Worm (Caenorhabditis elegans) whole organism, young adult: ENCODE measurements around the gene hpk-1.

Experiments
- F55B11.4 ChIP-seq: sonication (generic microtip); optimal IDR thresholded peaks from 2 replicates; lab custom pipeline; 2016; ENCODE audit warnings: missing compliant biosample characterization, missing genetic modification characterization, borderline replicate concordance; ENCODE audit not compliant: insufficient read depth
- F57A8.1 ChIP-seq: fragments of 200-800 bp; sonication (Bioruptor generic); optimal IDR thresholded peaks from 2 replicates; lab custom pipeline; 2018; ENCODE audit warnings: mild to moderate bottlenecking, missing genetic modification characterization, moderate library complexity, missing compliant biosample characterization
- K11D2.4 ChIP-seq: fragments of 200-800 bp; sonication (Bioruptor generic); IDR thresholded peaks from 2 replicates; pipeline ENCODE4 v1.3.6; 2022; ENCODE audit warnings: missing genetic modification reagents, missing genetic modification characterization, missing compliant biosample characterization
- akir-1 ChIP-seq: fragments of 200-800 bp; sonication (Bioruptor generic); optimal IDR thresholded peaks from 2 replicates; lab custom pipeline; 2018; ENCODE audit warnings: mild to moderate bottlenecking, missing genetic modification characterization, moderate library complexity, missing compliant biosample characterization
- cebp-2 ChIP-seq: fragments of 200-800 bp; sonication (Bioruptor generic); IDR thresholded peaks from 2 replicates; pipeline ENCODE4 v1.3.6; 2022; ENCODE audit warnings: missing genetic modification characterization, missing compliant biosample characterization
- efl-1 ChIP-seq: fragments of 150-350 bp; optimal IDR thresholded peaks from 2 replicates; lab custom pipeline; 2014; ENCODE audit warnings: missing biosample characterization, missing genetic modification reagents, missing genetic modification characterization
- hrde-1 ChIP-seq: sonication (generic microtip); optimal IDR thresholded peaks from 2 replicates; lab custom pipeline; 2016; ENCODE audit warnings: missing genetic modification characterization, mild to moderate bottlenecking, missing compliant biosample characterization, moderate library complexity, missing genotype, missing genetic modification reagents, borderline replicate concordance
- hsf-1 ChIP-seq: fragments of 200-800 bp; sonication (Bioruptor generic); IDR thresholded peaks from 2 replicates; pipeline ENCODE4 v1.3.6; 2022; ENCODE audit warnings: missing genetic modification reagents, missing genetic modification characterization, missing compliant biosample characterization
- madf-3 ChIP-seq: fragments of 200-800 bp; sonication (Bioruptor generic); IDR thresholded peaks from 2 replicates; pipeline ENCODE4 v1.3.6; 2022; ENCODE audit warnings: missing genetic modification reagents, missing genetic modification characterization, missing compliant biosample characterization
- nfya-1 ChIP-seq: sonication (generic microtip); optimal IDR thresholded peaks from 2 replicates; lab custom pipeline; 2017; ENCODE audit warnings: antibody characterized with exemption, missing compliant biosample characterization, missing genetic modification characterization, borderline replicate concordance; ENCODE audit not compliant: insufficient read depth
- nhr-27 ChIP-seq: fragments of 200-800 bp; sonication (Bioruptor generic); optimal IDR thresholded peaks from 2 replicates; lab custom pipeline; 2018; ENCODE audit warnings: mild to moderate bottlenecking, missing genetic modification characterization, moderate library complexity, missing compliant biosample characterization
- rec-8 ChIP-seq, 2 experiments: sonication (generic microtip); optimal IDR thresholded peaks; 2 replicates each; lab custom pipeline; 2016; ENCODE audit warnings: mild to moderate bottlenecking in 2 of 2, missing genetic modification characterization in 2 of 2, missing genetic modification reagents in 2 of 2, missing genotype in 2 of 2, missing biosample characterization in 1 of 2, missing compliant biosample characterization in 1 of 2, moderate library complexity in 1 of 2
- unc-130 ChIP-seq: sonication (generic microtip); optimal IDR thresholded peaks from 2 replicates; lab custom pipeline; 2016; ENCODE audit warnings: missing genetic modification reagents, missing genetic modification characterization, missing compliant biosample characterization
- ztf-28 ChIP-seq: fragments of 200-800 bp; sonication (Bioruptor generic); IDR thresholded peaks from 2 replicates; pipeline ENCODE4 v1.3.6; 2022; ENCODE audit warnings: missing genetic modification reagents, missing genetic modification characterization, missing compliant biosample characterization

ce11 chrX:4209131-4209530 lies 8.0 kb downstream of the hpk-1 start:
- TF ChIP-seq K11D2.4 (GFP tag; lab: Robert Waterston, UW) (peak; percentile 99), nhr-27 (tag; lab: Kevin White, UChicago) (peak; percentile 89), hrde-1 (tag; lab: Kevin White, UChicago) (no peak), akir-1 (GFP tag; lab: Kevin White, UChicago) (peak; percentile 77), nfya-1 (no peak), unc-130 (peak; percentile 0), efl-1 (no peak), F55B11.4 (tag; lab: Kevin White, UChicago) (no peak), cebp-2 (GFP tag; lab: Robert Waterston, UW) (peak; percentile 99), rec-8 (tag; optimal IDR thresholded peaks at IDR 0.05; lab: Kevin White, UChicago) (peak; percentile 10 to 26), F57A8.1 (GFP tag; lab: Kevin White, UChicago) (peak; percentile 64), hsf-1 (GFP tag; lab: Robert Waterston, UW) (0 out of 2 replicates have a peak, but pooled peaks have one; percentile 28), ztf-28 (no peak), madf-3 (peak; percentile 90)
